Fruit fly (Drosophila melanogaster): ENCODE results near the gene Vha100-5.

DNA sequence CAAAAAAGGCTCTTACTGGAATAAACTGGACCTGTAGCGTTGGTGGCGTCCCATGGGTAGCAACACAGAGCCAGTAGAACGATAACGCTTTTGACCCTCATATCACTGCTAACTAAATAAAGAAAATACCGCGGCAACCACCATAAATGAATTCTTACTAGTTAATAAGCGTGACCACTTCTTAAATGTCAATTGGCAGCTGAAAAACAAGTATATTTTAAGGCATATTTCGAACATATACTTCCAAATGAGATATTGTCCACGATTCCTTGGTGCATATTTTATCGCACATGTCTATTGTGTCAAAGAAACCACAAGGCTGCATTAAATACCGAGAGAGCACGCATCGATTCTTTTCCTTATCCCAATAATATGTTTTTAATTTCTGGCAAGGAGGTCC, 15.2 kb downstream of the Vha100-5 start, which contains the start of gene CG42471:
- TF ChIP-seq Sp1 (GFP tag; optimal IDR thresholded peaks at IDR 0.05) (no peak), Jra (GFP tag; optimal IDR thresholded peaks at IDR 0.05) (no peak), Dfd (GFP tag; optimal IDR thresholded peaks at IDR 0.05) (no peak), fru (GFP tag; optimal IDR thresholded peaks at IDR 0.05) (no peak), dmrt93B (GFP tag; optimal IDR thresholded peaks at IDR 0.05) (no peak), brk (GFP tag; optimal IDR thresholded peaks at IDR 0.05) (no peak), psq (GFP tag; optimal IDR thresholded peaks at IDR 0.05) (no peak), lola (GFP tag; optimal IDR thresholded peaks at IDR 0.05) (no peak)

Data from whole organism, wandering third instar larva.